Worm (Caenorhabditis elegans) whole organism, L2 larva: ENCODE measurements around the gene srbc-21.

Experiments
- ceh-16 ChIP-seq: fragments of 150-350 bp; optimal IDR thresholded peaks from 2 replicates; lab custom pipeline; 2014; ENCODE audit warnings: missing biosample characterization, missing genetic modification characterization
- lsy-2 ChIP-seq, 2 experiments: fragments of 150-350 bp in 1 of 2; sonication (generic microtip) in 1 of 2; optimal IDR thresholded peaks; 2 replicates each; lab custom pipeline; 2014 to 2017; ENCODE audit warnings: missing biosample characterization in 2 of 2, missing genetic modification characterization in 2 of 2
- nhr-11 ChIP-seq: fragments of 150-350 bp; optimal IDR thresholded peaks from 2 replicates; lab custom pipeline; 2014; ENCODE audit warnings: missing biosample characterization, missing genetic modification characterization
- nhr-129 ChIP-seq: fragments of 150-350 bp; optimal IDR thresholded peaks from 2 replicates; lab custom pipeline; 2014; ENCODE audit warnings: missing biosample characterization, missing genetic modification characterization

DNA sequence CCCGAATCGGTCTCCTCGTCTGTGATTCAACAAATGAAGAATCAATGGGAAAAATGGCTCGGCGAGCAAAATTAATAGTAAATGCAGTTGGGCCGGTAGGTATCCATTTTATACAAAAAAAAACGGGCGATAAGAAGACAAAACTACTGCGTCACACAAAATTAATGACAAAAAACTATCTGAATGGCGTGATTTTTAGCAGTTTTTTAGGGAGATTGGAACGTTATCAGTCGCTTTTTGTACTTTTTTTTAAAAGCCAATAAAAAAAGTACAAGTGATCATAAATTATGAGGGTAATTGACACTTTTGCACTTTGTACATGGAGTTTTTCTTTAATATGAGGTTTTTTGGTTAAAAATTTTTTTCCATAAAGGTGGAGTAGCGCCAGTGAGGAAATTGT is 32.2 kb upstream of the srbc-21 start:
- TF ChIP-seq nhr-129, result no peak
- TF ChIP-seq nhr-11 (tag; lab: Kevin White, UChicago), result no peak
- no peak for TF ChIP-seq ceh-16 (tag; lab: Kevin White, UChicago)
- no peak for TF ChIP-seq lsy-2 (tag; optimal IDR thresholded peaks at IDR 0.05; lab: Kevin White, UChicago)
